Worm (Caenorhabditis elegans): ENCODE measurements around the gene rnp-3.

DNA sequence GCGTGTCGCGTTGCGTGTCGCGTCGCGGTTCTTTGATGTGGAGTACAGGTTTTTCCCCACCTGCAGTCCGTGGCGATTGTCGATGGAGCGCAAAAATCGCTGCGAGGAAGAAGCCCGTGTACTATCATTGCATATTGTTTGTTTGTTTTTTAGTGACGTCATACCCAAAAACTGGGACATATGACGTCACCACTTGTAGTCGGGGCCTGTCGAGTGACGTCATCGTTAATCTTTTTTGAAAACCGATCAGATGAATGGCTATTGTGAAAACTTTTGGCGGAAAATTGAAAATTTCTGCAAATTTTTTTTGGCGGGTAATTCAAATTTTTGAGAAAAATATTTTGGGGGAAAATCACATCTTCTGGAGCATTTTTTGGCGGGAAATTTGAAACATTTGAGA lies 6.6 kb upstream of the rnp-3 start:
- TF ChIP-seq ref-1 (GFP tag; conservative IDR thresholded peaks at IDR 0.05) (no peak), klf-2 (GFP tag; conservative IDR thresholded peaks at IDR 0.05) (no peak), med-1 (GFP tag; optimal IDR thresholded peaks at IDR 0.05; ENCODE audit: insufficient read depth) (no peak), tab-1 (GFP tag; IDR thresholded peaks at IDR 0.05) (no peak), ztf-23 (GFP tag; IDR thresholded peaks at IDR 0.05) (no peak), cog-1 (tag; optimal IDR thresholded peaks at IDR 0.05) (no peak), flt-1 (GFP tag; IDR thresholded peaks at IDR 0.05) (no peak), ztf-29 (GFP tag; IDR thresholded peaks at IDR 0.05) (no peak)

Measured in whole organism, midembryonic.